Fruit fly (Drosophila melanogaster) whole organism, adult: ENCODE measurements around the gene Sfp24Bb.

ENCODE experiments used
- CG11617 ChIP-seq: fragments of 200-800 bp; sonication (Bioruptor generic); optimal IDR thresholded peaks from 2 replicates; lab custom pipeline; 2017; ENCODE audit warnings: mild to moderate bottlenecking, missing biosample characterization, missing genetic modification reagents, missing genetic modification characterization
- CG14711 ChIP-seq: fragments of 200-800 bp; sonication (Bioruptor generic); optimal IDR thresholded peaks from 2 replicates; lab custom pipeline; 2018; ENCODE audit warnings: missing biosample characterization, mild to moderate bottlenecking, missing genetic modification characterization, moderate library complexity
- CG33017 ChIP-seq: fragments of 200-800 bp; sonication (Bioruptor generic); optimal IDR thresholded peaks from 2 replicates; lab custom pipeline; 2018; ENCODE audit warnings: missing biosample characterization, mild to moderate bottlenecking, missing genetic modification characterization, moderate library complexity
- Clk ChIP-seq: fragments of 200-800 bp; sonication (Bioruptor generic); optimal IDR thresholded peaks from 2 replicates; lab custom pipeline; 2017; ENCODE audit warnings: missing biosample characterization, missing genetic modification characterization
- Crg-1 ChIP-seq: fragments of 200-800 bp; sonication (Bioruptor generic); optimal IDR thresholded peaks from 2 replicates; lab custom pipeline; 2016; ENCODE audit warnings: missing biosample characterization, missing genetic modification characterization
- Hr96 ChIP-seq: fragments of 200-800 bp; sonication (Bioruptor generic); optimal IDR thresholded peaks from 2 replicates; lab custom pipeline; 2016; ENCODE audit warnings: missing biosample characterization, missing genetic modification characterization
- Mnt ChIP-seq: fragments of 200-800 bp; sonication (Bioruptor generic); optimal IDR thresholded peaks from 2 replicates; lab custom pipeline; 2016; ENCODE audit warnings: missing biosample characterization, mild to moderate bottlenecking, missing genetic modification characterization
- cnc ChIP-seq, 2 experiments: fragments of >200 bp; optimal IDR thresholded peaks; 2 replicates each; lab custom pipeline; 2017
- kay ChIP-seq: fragments of 200-800 bp; sonication (Bioruptor generic); peaks from one replicate; lab custom pipeline; 2016; ENCODE audit warnings: missing biosample characterization, missing genetic modification characterization, borderline replicate concordance
- ovo ChIP-seq: fragments of 200-800 bp; sonication (Bioruptor generic); optimal IDR thresholded peaks from 2 replicates; lab custom pipeline; 2016; ENCODE audit warnings: missing biosample characterization, missing genetic modification characterization
- pad ChIP-seq: fragments of 200-800 bp; sonication (Bioruptor generic); optimal IDR thresholded peaks from 3 replicates; lab custom pipeline; 2017; ENCODE audit warnings: missing biosample characterization, missing genetic modification characterization, mild to moderate bottlenecking, moderate library complexity, missing genetic modification reagents

- TF ChIP-seq Mnt (GFP tag; lab: Kevin White, UChicago) (peak; percentile 30), cnc (optimal IDR thresholded peaks at IDR 0.05; lab: Kevin White, UChicago) (no peak), Hr96 (no peak), pad (peak; percentile 13), Crg-1 (no peak), CG11617 (peak; percentile 24), kay (GFP tag; lab: Kevin White, UChicago) (no peak), CG14711 (tag; lab: Kevin White, UChicago) (peak; percentile 69), ovo (GFP tag; lab: Kevin White, UChicago) (no peak), CG33017 (tag; lab: Kevin White, UChicago) (peak; percentile 83), Clk (GFP tag; lab: Kevin White, UChicago) (no peak)
Measured at dm6 chr2L:3705438-3705921, 35.9 kb upstream of the Sfp24Bb start, which contains the start of gene CG31778.
